Fruit fly (Drosophila melanogaster) whole organism, pupa: Measurements from ENCODE around the gene CG46509.
"Not testable (repeated sequence)": the region's sequence is repeated elsewhere in the genome, so short reads cannot be mapped to it uniquely, and the experiment has no call there.

Experiments
- EcR ChIP-seq: fragments of 200-800 bp; sonication (Bioruptor generic); optimal IDR thresholded peaks from 3 replicates; lab custom pipeline; 2019; ENCODE audit warnings: missing biosample characterization, missing genetic modification characterization, mild to moderate bottlenecking, moderate library complexity, missing genetic modification reagents
- Pif1A ChIP-seq: fragments of 200-800 bp; sonication (Bioruptor generic); optimal IDR thresholded peaks from 3 replicates; lab custom pipeline; 2016; ENCODE audit warnings: missing biosample characterization, missing genetic modification characterization

DNA sequence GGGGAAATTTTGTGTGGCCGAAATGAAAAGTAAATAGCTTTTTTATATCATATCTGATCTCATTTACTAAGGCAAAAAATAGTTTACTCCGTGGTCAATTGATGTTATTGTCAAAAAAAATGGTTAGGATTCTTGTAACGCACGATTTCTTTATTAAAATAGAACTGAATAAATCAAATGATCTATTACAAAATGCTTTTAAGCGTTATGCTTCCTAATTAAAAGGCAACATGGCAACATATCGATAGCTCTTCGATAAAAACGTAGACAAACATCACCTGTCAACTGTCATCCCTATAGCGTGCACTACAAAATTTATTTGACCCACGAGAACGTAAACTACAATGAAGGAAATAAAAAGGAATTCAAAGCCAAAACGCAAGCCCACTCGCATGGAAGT is 4.8 kb downstream of the CG46509 start, which contains the start of gene CG46510:
- not testable (repeated sequence) for TF ChIP-seq Pif1A; EcR (GFP tag; lab: Kevin White, UChicago)
